Fruit fly (Drosophila melanogaster) whole organism: ENCODE data around the gene CG14367.

Source experiments
- CG8478 ChIP-seq: fragments of >200 bp; optimal IDR thresholded peaks from 2 replicates; lab custom pipeline; 2018; ENCODE audit warnings: inconsistent platforms
- Dll ChIP-seq: fragments of >200 bp; optimal IDR thresholded peaks from 2 replicates; lab custom pipeline; 2017
- EcR ChIP-seq, 2 experiments: fragments of >200 bp; optimal IDR thresholded peaks; 2 replicates each; lab custom pipeline; 2017; ENCODE audit warnings: missing biosample characterization in 2 of 2, missing genetic modification characterization in 2 of 2, missing genetic modification reagents in 2 of 2
- pan ChIP-seq: fragments of >200 bp; optimal IDR thresholded peaks from 2 replicates; lab custom pipeline; 2017
- psq ChIP-seq: fragments of >200 bp; optimal IDR thresholded peaks from 2 replicates; lab custom pipeline; 2017
- usp ChIP-seq: fragments of >200 bp; optimal IDR thresholded peaks from 2 replicates; lab custom pipeline; 2017; ENCODE audit warnings: missing biosample characterization, missing genetic modification characterization, mixed read lengths

DNA sequence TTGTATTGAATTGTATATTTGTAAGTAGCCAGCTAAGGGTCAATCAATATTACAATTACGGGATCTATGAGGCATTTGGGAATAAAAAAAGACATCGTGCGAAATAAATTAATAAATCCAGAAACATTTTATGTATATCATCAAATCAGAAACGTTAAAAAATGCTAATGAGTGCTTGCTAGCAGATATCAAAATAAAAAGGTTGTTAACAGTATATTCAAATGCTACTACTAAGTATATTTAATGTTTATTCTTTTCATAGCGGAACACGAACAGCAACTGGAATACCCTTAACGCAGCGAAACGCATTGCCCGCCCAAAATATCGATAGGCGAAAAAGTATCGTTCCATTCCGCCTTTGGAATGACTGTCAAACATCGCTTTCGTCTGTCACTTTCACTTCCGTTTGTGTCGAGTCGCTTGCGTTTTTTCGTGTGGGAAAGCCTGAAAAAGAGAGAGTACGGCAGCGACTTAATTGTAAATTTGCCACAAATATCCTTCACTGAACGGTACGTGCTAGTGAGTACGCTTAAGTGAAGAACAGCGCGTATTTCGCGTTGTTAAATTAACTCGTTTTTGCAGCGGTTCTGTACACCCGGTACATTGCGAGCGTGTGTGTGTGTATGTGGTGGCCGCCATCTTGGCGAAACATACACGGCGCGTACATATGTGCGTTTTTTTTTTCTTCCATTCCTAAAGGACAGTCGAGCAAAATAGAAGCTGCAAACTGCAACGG is 32.8 kb upstream of the CG14367 start, which contains the start of gene B52:
- TF ChIP-seq psq (lab: Kevin White, UChicago) (no peak), usp (no peak), Dll (no peak), EcR (GFP tag; optimal IDR thresholded peaks at IDR 0.05; lab: Kevin White, UChicago) (no peak), pan (lab: Kevin White, UChicago) (no peak), CG8478 (no peak)
